Fruit fly (Drosophila melanogaster) whole organism, embryonic: ENCODE data around the gene hgo.
A peak's percentile ranks its signal among the peaks of the same experiment; 100 is the strongest.

ENCODE experiments used
- Asciz ChIP-seq: fragments of 200-800 bp; sonication (Bioruptor generic); optimal IDR thresholded peaks from 2 replicates; lab custom pipeline; 2017; ENCODE audit warnings: missing biosample characterization, mild to moderate bottlenecking, missing genetic modification characterization, missing genetic modification reagents
- Bdp1 ChIP-seq: fragments of 200-800 bp; sonication (Bioruptor generic); optimal IDR thresholded peaks from 3 replicates; lab custom pipeline; 2016; ENCODE audit warnings: missing biosample characterization, missing genetic modification characterization
- Bgb ChIP-seq: fragments of 200-800 bp; sonication (Bioruptor generic); IDR thresholded peaks from 2 replicates; pipeline ENCODE4 v1.3.6; 2022; ENCODE audit warnings: missing biosample characterization, missing genetic modification characterization; ENCODE audit not compliant: partially characterized antibody
- CG10267 ChIP-seq: fragments of 200-800 bp; sonication (Bioruptor generic); optimal IDR thresholded peaks from 2 replicates; lab custom pipeline; 2018; ENCODE audit warnings: missing biosample characterization, mild to moderate bottlenecking, missing genetic modification characterization, moderate library complexity
- CG10565 ChIP-seq: fragments of 200-800 bp; sonication (Bioruptor generic); optimal IDR thresholded peaks from 3 replicates; lab custom pipeline; 2016; ENCODE audit warnings: missing biosample characterization, mild to moderate bottlenecking, missing genetic modification characterization
- CG11560 ChIP-seq: fragments of 200-800 bp; sonication (Bioruptor generic); IDR thresholded peaks from 3 replicates; pipeline ENCODE4 v1.3.6; 2022; ENCODE audit warnings: missing biosample characterization, missing genetic modification characterization
- CG13123 ChIP-seq: fragments of 200-800 bp; sonication (Bioruptor generic); optimal IDR thresholded peaks from 2 replicates; lab custom pipeline; 2016; ENCODE audit warnings: missing biosample characterization, missing genetic modification characterization
- CG13296 ChIP-seq: fragments of 200-800 bp; sonication (Bioruptor generic); optimal IDR thresholded peaks from 3 replicates; lab custom pipeline; 2018; ENCODE audit warnings: missing biosample characterization, mild to moderate bottlenecking, missing genetic modification characterization
- CG13424 ChIP-seq: fragments of 200-800 bp; sonication (Bioruptor generic); optimal IDR thresholded peaks from 2 replicates; lab custom pipeline; 2019; ENCODE audit warnings: missing biosample characterization, mild to moderate bottlenecking, missing genetic modification characterization, moderate library complexity
- CG14014 ChIP-seq: fragments of 200-800 bp; sonication (Bioruptor generic); IDR thresholded peaks from 2 replicates; pipeline ENCODE4 v1.3.6; 2022; ENCODE audit warnings: missing biosample characterization, missing genetic modification characterization
- CG15269 ChIP-seq: fragments of 200-800 bp; sonication (Bioruptor generic); optimal IDR thresholded peaks from 2 replicates; lab custom pipeline; 2018; ENCODE audit warnings: missing biosample characterization, mild to moderate bottlenecking, missing genetic modification characterization, moderate library complexity
- CG15479 ChIP-seq: fragments of 200-800 bp; sonication (Bioruptor generic); optimal IDR thresholded peaks from 3 replicates; lab custom pipeline; 2019; ENCODE audit warnings: missing biosample characterization, mild to moderate bottlenecking, missing genetic modification characterization, moderate library complexity
- CG1603 ChIP-seq: fragments of 200-800 bp; sonication (Bioruptor generic); optimal IDR thresholded peaks from 2 replicates; lab custom pipeline; 2019; ENCODE audit warnings: missing biosample characterization, mild to moderate bottlenecking, missing genetic modification characterization, moderate library complexity
- CG16863 ChIP-seq: fragments of 200-800 bp; sonication (Bioruptor generic); optimal IDR thresholded peaks from 3 replicates; lab custom pipeline; 2016; ENCODE audit warnings: missing biosample characterization, missing genetic modification characterization
- CG17359 ChIP-seq: fragments of 200-800 bp; sonication (Bioruptor generic); optimal IDR thresholded peaks from 3 replicates; lab custom pipeline; 2018; ENCODE audit warnings: missing biosample characterization, mild to moderate bottlenecking, missing genetic modification characterization, moderate library complexity
- CG18619 ChIP-seq: fragments of 200-800 bp; sonication (Bioruptor generic); optimal IDR thresholded peaks from 3 replicates; lab custom pipeline; 2017; ENCODE audit warnings: missing biosample characterization, mild to moderate bottlenecking, missing genetic modification characterization
- CG31224 ChIP-seq: fragments of 200-800 bp; sonication (Bioruptor generic); IDR thresholded peaks from 2 replicates; pipeline ENCODE4 v1.3.6; 2022; ENCODE audit warnings: missing biosample characterization, missing genetic modification characterization
- CG31388 ChIP-seq: fragments of 200-800 bp; sonication (Bioruptor generic); optimal IDR thresholded peaks from 2 replicates; lab custom pipeline; 2016; ENCODE audit warnings: missing biosample characterization, missing genetic modification characterization
- CG3281 ChIP-seq: fragments of 200-800 bp; sonication (Bioruptor generic); optimal IDR thresholded peaks from 3 replicates; lab custom pipeline; 2017; ENCODE audit warnings: missing biosample characterization, mild to moderate bottlenecking, missing genetic modification characterization
- CG33213 ChIP-seq: fragments of 200-800 bp; sonication (Bioruptor generic); optimal IDR thresholded peaks from 3 replicates; lab custom pipeline; 2016; ENCODE audit warnings: missing biosample characterization, missing genetic modification characterization
- CG6654 ChIP-seq: fragments of 200-800 bp; sonication (Bioruptor generic); optimal IDR thresholded peaks from 2 replicates; lab custom pipeline; 2017; ENCODE audit warnings: missing biosample characterization, mild to moderate bottlenecking, missing genetic modification characterization
- CG7745 ChIP-seq: fragments of 200-800 bp; sonication (Bioruptor generic); optimal IDR thresholded peaks from 2 replicates; lab custom pipeline; 2018; ENCODE audit warnings: missing biosample characterization, mild to moderate bottlenecking, missing genetic modification characterization, moderate library complexity
- CG8478 ChIP-seq: fragments of >200 bp; optimal IDR thresholded peaks from 2 replicates; lab custom pipeline; 2018
- CG9817 ChIP-seq: fragments of 200-800 bp; sonication (Bioruptor generic); optimal IDR thresholded peaks from 2 replicates; lab custom pipeline; 2018; ENCODE audit warnings: missing biosample characterization, mild to moderate bottlenecking, missing genetic modification characterization, moderate library complexity
- Dref ChIP-seq: fragments of 200-800 bp; sonication (Bioruptor generic); IDR thresholded peaks from 2 replicates; pipeline ENCODE4 v1.3.6; 2022; ENCODE audit warnings: missing biosample characterization, missing genetic modification characterization
- Eip74EF ChIP-seq, 2 experiments: fragments of 200-800 bp in 1 of 2; fragments of >200 bp in 1 of 2; sonication (Bioruptor generic) in 1 of 2; optimal IDR thresholded peaks; 2 replicates each; lab custom pipeline; 2017 to 2019; ENCODE audit warnings: missing biosample characterization in 2 of 2, missing genetic modification characterization in 2 of 2, mild to moderate bottlenecking in 1 of 2, moderate library complexity in 1 of 2
- H15 ChIP-seq: fragments of 200-800 bp; sonication (Bioruptor generic); IDR thresholded peaks from 3 replicates; pipeline ENCODE4 v1.3.6; 2022; ENCODE audit warnings: missing biosample characterization, missing genetic modification characterization
- H2.0 ChIP-seq: fragments of 200-800 bp; sonication (Bioruptor generic); IDR thresholded peaks from 2 replicates; pipeline ENCODE4 v1.3.6; 2022; ENCODE audit warnings: missing biosample characterization, missing genetic modification characterization
- NC2α ChIP-seq: fragments of 200-800 bp; sonication (Bioruptor generic); optimal IDR thresholded peaks from 2 replicates; lab custom pipeline; 2016; ENCODE audit warnings: missing biosample characterization, missing genetic modification characterization
- NC2β ChIP-seq: fragments of 200-800 bp; sonication (Bioruptor generic); optimal IDR thresholded peaks from 2 replicates; lab custom pipeline; 2016; ENCODE audit warnings: missing biosample characterization, missing genetic modification characterization
- NK7.1 ChIP-seq: fragments of 200-800 bp; sonication (Bioruptor generic); optimal IDR thresholded peaks from 3 replicates; lab custom pipeline; 2016; ENCODE audit warnings: missing biosample characterization, missing genetic modification characterization
- TFAM ChIP-seq: fragments of 200-800 bp; sonication (Bioruptor generic); optimal IDR thresholded peaks from 2 replicates; lab custom pipeline; 2017; ENCODE audit warnings: missing biosample characterization, missing genetic modification characterization, inconsistent platforms
- Vsx1 ChIP-seq: fragments of 200-800 bp; sonication (Bioruptor generic); optimal IDR thresholded peaks from 2 replicates; lab custom pipeline; 2017; ENCODE audit warnings: missing biosample characterization, mild to moderate bottlenecking, missing genetic modification characterization, missing genetic modification reagents
- Xrp1 ChIP-seq: fragments of 200-800 bp; sonication (Bioruptor generic); IDR thresholded peaks from 2 replicates; pipeline ENCODE4 v1.3.6; 2022; ENCODE audit warnings: missing biosample characterization, missing genetic modification characterization
- bsh ChIP-seq, 2 experiments: fragments of 200-800 bp; sonication (Bioruptor generic); optimal IDR thresholded peaks; 2 replicates each; lab custom pipeline; 2017 to 2018; ENCODE audit warnings: mild to moderate bottlenecking in 2 of 2, missing biosample characterization in 2 of 2, missing genetic modification characterization in 2 of 2, moderate library complexity in 1 of 2
- cg ChIP-seq: fragments of 200-800 bp; sonication (Bioruptor generic); optimal IDR thresholded peaks from 3 replicates; lab custom pipeline; 2019; ENCODE audit warnings: missing biosample characterization, mild to moderate bottlenecking, missing genetic modification characterization, moderate library complexity
- chif ChIP-seq, 2 experiments: fragments of 200-800 bp; sonication (Bioruptor generic); optimal IDR thresholded peaks; 3 replicates each; lab custom pipeline; 2016; ENCODE audit warnings: missing biosample characterization in 2 of 2, missing genetic modification characterization in 2 of 2
- croc ChIP-seq: fragments of 200-800 bp; sonication (Bioruptor generic); conservative IDR thresholded peaks from 3 replicates; pipeline ENCODE4 v1.3.6; 2022; ENCODE audit warnings: missing biosample characterization, missing genetic modification characterization
- da ChIP-seq: fragments of 200-800 bp; sonication (Bioruptor generic); optimal IDR thresholded peaks from 2 replicates; lab custom pipeline; 2016; ENCODE audit warnings: missing biosample characterization, missing genetic modification characterization
- disco-r ChIP-seq: fragments of 200-800 bp; sonication (Bioruptor generic); optimal IDR thresholded peaks from 2 replicates; lab custom pipeline; 2016; ENCODE audit warnings: missing biosample characterization, missing genetic modification characterization
- dm ChIP-seq: fragments of 200-800 bp; sonication (Bioruptor generic); optimal IDR thresholded peaks from 3 replicates; lab custom pipeline; 2016; ENCODE audit warnings: missing biosample characterization, missing genetic modification characterization
- eyg ChIP-seq: fragments of 200-800 bp; sonication (Bioruptor generic); optimal IDR thresholded peaks from 3 replicates; lab custom pipeline; 2016; ENCODE audit warnings: missing biosample characterization, missing genetic modification characterization
- mirr ChIP-seq: fragments of 200-800 bp; sonication (Bioruptor generic); optimal IDR thresholded peaks from 3 replicates; lab custom pipeline; 2018; ENCODE audit warnings: missing biosample characterization, mild to moderate bottlenecking, missing genetic modification characterization
- p53 ChIP-seq: fragments of 200-800 bp; sonication (Bioruptor generic); optimal IDR thresholded peaks from 2 replicates; lab custom pipeline; 2016; ENCODE audit warnings: missing biosample characterization, missing genetic modification characterization
- peb ChIP-seq: fragments of 200-800 bp; sonication (Bioruptor generic); IDR thresholded peaks from 2 replicates; pipeline ENCODE4 v1.3.6; 2022; ENCODE audit warnings: missing biosample characterization, missing genetic modification characterization
- rib ChIP-seq: fragments of 200-800 bp; sonication (Bioruptor generic); IDR thresholded peaks from 2 replicates; pipeline ENCODE4 v1.3.6; 2022; ENCODE audit warnings: missing biosample characterization, missing genetic modification characterization
- salm ChIP-seq: fragments of 200-800 bp; sonication (Bioruptor generic); optimal IDR thresholded peaks from 2 replicates; lab custom pipeline; 2018; ENCODE audit warnings: missing biosample characterization, mild to moderate bottlenecking, missing genetic modification characterization
- sens-2 ChIP-seq: fragments of 200-800 bp; sonication (Bioruptor generic); IDR thresholded peaks from 2 replicates; pipeline ENCODE4 v1.3.6; 2022; ENCODE audit warnings: missing biosample characterization, missing genetic modification characterization
- trem ChIP-seq: fragments of 200-800 bp; optimal IDR thresholded peaks from 3 replicates; lab custom pipeline; 2019; ENCODE audit warnings: missing biosample characterization, mild to moderate bottlenecking, missing genetic modification characterization, moderate library complexity
- unc-4 ChIP-seq: fragments of 200-800 bp; sonication (Bioruptor generic); IDR thresholded peaks from 2 replicates; pipeline ENCODE4 v1.3.6; 2022; ENCODE audit warnings: missing biosample characterization, missing genetic modification characterization; ENCODE audit not compliant: partially characterized antibody
- vfl ChIP-seq: fragments of 200-800 bp; sonication (Bioruptor generic); optimal IDR thresholded peaks from 2 replicates; lab custom pipeline; 2016; ENCODE audit warnings: missing biosample characterization, missing genetic modification characterization
- wor ChIP-seq: fragments of 200-800 bp; sonication (Bioruptor generic); IDR thresholded peaks from 2 replicates; pipeline ENCODE4 v1.3.6; 2022; ENCODE audit warnings: missing biosample characterization, missing genetic modification characterization

hgo gene

DNA sequence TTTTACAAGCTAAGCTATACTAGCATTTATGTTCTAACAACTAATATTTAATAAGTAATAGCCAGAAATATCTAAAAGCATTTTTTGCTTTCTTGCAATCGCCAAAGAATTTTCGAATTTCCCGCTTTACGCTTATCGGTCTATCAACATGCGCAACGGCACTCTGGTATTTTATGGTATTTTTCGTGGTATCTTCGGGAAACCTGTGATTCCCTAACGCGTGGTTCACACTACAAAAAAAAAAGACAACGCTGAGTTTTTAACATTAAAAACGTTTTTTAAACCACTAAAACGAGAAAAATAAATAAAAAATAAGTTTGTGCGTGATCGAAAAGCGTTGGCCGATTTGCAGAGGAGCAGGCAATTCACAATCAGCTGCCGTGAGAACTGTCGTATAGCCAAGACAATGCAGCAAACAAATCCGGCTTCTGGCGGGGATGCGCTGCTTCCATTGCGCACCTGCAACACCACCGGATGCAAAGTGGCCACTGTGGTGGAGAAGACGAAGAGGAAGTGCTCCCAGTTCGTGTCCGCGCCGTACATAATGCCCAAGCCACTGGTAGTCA, 42.7 kb downstream of the hgo start, which contains the start of gene Boh2 (continued):
- TF ChIP-seq CG13296 (GFP tag; lab: Kevin White, UChicago) (no peak), CG16863 (GFP tag; lab: Kevin White, UChicago) (no peak), CG13123 (GFP tag; lab: Kevin White, UChicago) (no peak), CG14014 (GFP tag; lab: Robert Waterston, UW) (no peak), eyg (GFP tag; lab: Kevin White, UChicago) (no peak), trem (peak; percentile 25), CG33213 (GFP tag; lab: Kevin White, UChicago) (no peak), CG6654 (GFP tag; lab: Kevin White, UChicago) (no peak), CG17359 (tag; lab: Kevin White, UChicago) (no peak), dm (GFP tag; lab: Kevin White, UChicago) (no peak), CG7745 (tag; lab: Kevin White, UChicago) (no peak), CG31224 (GFP tag; lab: Robert Waterston, UW) (no peak), NC2β (GFP tag; lab: Kevin White, UChicago) (no peak), CG10267 (tag; lab: Kevin White, UChicago) (peak; percentile 34), CG11560 (tag; lab: Robert Waterston, UW) (no peak), NK7.1 (GFP tag; lab: Kevin White, UChicago) (no peak), Eip74EF (GFP tag; optimal IDR thresholded peaks at IDR 0.05; lab: Kevin White, UChicago) (no peak), croc (GFP tag; lab: Robert Waterston, UW) (no peak), wor (GFP tag; lab: Robert Waterston, UW) (no peak), peb (GFP tag; lab: Robert Waterston, UW) (no peak), H15 (GFP tag; lab: Robert Waterston, UW) (no peak), mirr (no peak), unc-4 (GFP tag; lab: Robert Waterston, UW) (no peak), chif (GFP tag; optimal IDR thresholded peaks at IDR 0.05; lab: Kevin White, UChicago) (no peak), Vsx1 (GFP tag; lab: Kevin White, UChicago) (no peak), vfl (no peak), CG3281 (GFP tag; lab: Kevin White, UChicago) (no peak), Bdp1 (GFP tag; lab: Kevin White, UChicago) (no peak), CG1603 (tag; lab: Kevin White, UChicago) (peak; percentile 26), CG15479 (GFP tag; lab: Kevin White, UChicago) (peak; percentile 58), p53 (no peak), H2.0 (GFP tag; lab: Robert Waterston, UW) (no peak), rib (GFP tag; lab: Robert Waterston, UW) (no peak), bsh (GFP tag; optimal IDR thresholded peaks at IDR 0.05; lab: Kevin White, UChicago) (no peak), CG8478 (lab: Kevin White, UChicago) (no peak), CG31388 (GFP tag; lab: Kevin White, UChicago) (no peak), Bgb (GFP tag; lab: Robert Waterston, UW) (no peak), disco-r (GFP tag; lab: Kevin White, UChicago) (no peak), NC2α (GFP tag; lab: Kevin White, UChicago) (no peak), salm (tag; lab: Kevin White, UChicago) (no peak), Xrp1 (GFP tag; lab: Robert Waterston, UW) (no peak), CG10565 (GFP tag; lab: Kevin White, UChicago) (no peak), CG15269 (no peak), sens-2 (no peak), Dref (GFP tag; lab: Robert Waterston, UW) (peak; percentile 57), Asciz (no peak), CG18619 (no peak), CG9817 (tag; lab: Kevin White, UChicago) (no peak), CG13424 (tag; lab: Kevin White, UChicago) (no peak), da (GFP tag; lab: Kevin White, UChicago) (no peak), TFAM (no peak), cg (GFP tag; lab: Kevin White, UChicago) (no peak)
